Worm (Caenorhabditis elegans) whole organism, early embryonic: ENCODE data around the gene gar-3.

Source experiments
- B0310.2 ChIP-seq: sonication (generic microtip); optimal IDR thresholded peaks from 2 replicates; lab custom pipeline; 2016; ENCODE audit warnings: mild to moderate bottlenecking, missing genetic modification characterization, missing compliant biosample characterization
- F13C5.2 ChIP-seq: sonication (generic microtip); optimal IDR thresholded peaks from 2 replicates; lab custom pipeline; 2017; ENCODE audit warnings: mild to moderate bottlenecking, missing genetic modification characterization, inconsistent platforms, missing compliant biosample characterization
- aly-1 ChIP-seq: sonication (generic microtip); optimal IDR thresholded peaks from 2 replicates; lab custom pipeline; 2016; ENCODE audit warnings: missing genetic modification characterization, missing compliant biosample characterization
- ama-1 ChIP-seq: fragments of 150-350 bp; optimal IDR thresholded peaks from 2 replicates; lab custom pipeline; 2014
- ceh-13 ChIP-seq: fragments of 200-800 bp; sonication (Bioruptor generic); optimal IDR thresholded peaks from 2 replicates; lab custom pipeline; 2018; ENCODE audit warnings: mild to moderate bottlenecking, missing genetic modification characterization, missing compliant biosample characterization
- ceh-36 ChIP-seq: sonication (generic microtip); optimal IDR thresholded peaks from 2 replicates; lab custom pipeline; 2016; ENCODE audit warnings: missing genetic modification characterization, inconsistent platforms, missing compliant biosample characterization
- ets-7 ChIP-seq: sonication (generic microtip); optimal IDR thresholded peaks from 2 replicates; lab custom pipeline; 2016; ENCODE audit warnings: missing genotype, missing genetic modification characterization, missing compliant biosample characterization
- flt-1 ChIP-seq: fragments of 200-800 bp; sonication (Bioruptor generic); IDR thresholded peaks from 2 replicates; pipeline ENCODE4 v1.3.6; 2022; ENCODE audit warnings: missing genetic modification characterization, missing compliant biosample characterization
- hmbx-1 ChIP-seq: sonication (generic microtip); optimal IDR thresholded peaks from 2 replicates; lab custom pipeline; 2016; ENCODE audit warnings: mild to moderate bottlenecking, missing genetic modification characterization, missing compliant biosample characterization
- hmg-4 ChIP-seq: fragments of 200-800 bp; sonication (Bioruptor generic); optimal IDR thresholded peaks from 2 replicates; lab custom pipeline; 2018; ENCODE audit warnings: mild to moderate bottlenecking, missing genetic modification characterization, missing compliant biosample characterization
- hnd-1 ChIP-seq: sonication (generic microtip); optimal IDR thresholded peaks from 2 replicates; lab custom pipeline; 2016; ENCODE audit warnings: missing genetic modification characterization, missing compliant biosample characterization
- pes-1 ChIP-seq: fragments of 200-800 bp; sonication (Bioruptor generic); IDR thresholded peaks from 2 replicates; pipeline ENCODE4 v1.3.6; 2022; ENCODE audit warnings: missing genetic modification reagents, missing genetic modification characterization, missing compliant biosample characterization
- scrt-1 ChIP-seq: fragments of 200-800 bp; sonication (Bioruptor generic); IDR thresholded peaks from 2 replicates; pipeline ENCODE4 v1.3.6; 2022; ENCODE audit warnings: missing genetic modification characterization, missing compliant biosample characterization
- sea-1 ChIP-seq: fragments of 200-800 bp; sonication (Bioruptor generic); conservative IDR thresholded peaks from 2 replicates; pipeline ENCODE4 v1.3.6; 2022; ENCODE audit warnings: missing genetic modification characterization, missing compliant biosample characterization
- tbx-11 ChIP-seq: fragments of 200-800 bp; sonication (Bioruptor generic); IDR thresholded peaks from 2 replicates; pipeline ENCODE4 v1.3.6; 2022; ENCODE audit warnings: missing genetic modification characterization, missing compliant biosample characterization
- tbx-37 ChIP-seq: fragments of 200-800 bp; sonication (Bioruptor generic); conservative IDR thresholded peaks from 2 replicates; pipeline ENCODE4 v1.3.6; 2022; ENCODE audit warnings: missing genetic modification reagents, missing genetic modification characterization, missing compliant biosample characterization
- tra-4 ChIP-seq: sonication (generic microtip); optimal IDR thresholded peaks from 2 replicates; lab custom pipeline; 2017; ENCODE audit warnings: missing genetic modification characterization, missing compliant biosample characterization

The gar-3 gene

DNA sequence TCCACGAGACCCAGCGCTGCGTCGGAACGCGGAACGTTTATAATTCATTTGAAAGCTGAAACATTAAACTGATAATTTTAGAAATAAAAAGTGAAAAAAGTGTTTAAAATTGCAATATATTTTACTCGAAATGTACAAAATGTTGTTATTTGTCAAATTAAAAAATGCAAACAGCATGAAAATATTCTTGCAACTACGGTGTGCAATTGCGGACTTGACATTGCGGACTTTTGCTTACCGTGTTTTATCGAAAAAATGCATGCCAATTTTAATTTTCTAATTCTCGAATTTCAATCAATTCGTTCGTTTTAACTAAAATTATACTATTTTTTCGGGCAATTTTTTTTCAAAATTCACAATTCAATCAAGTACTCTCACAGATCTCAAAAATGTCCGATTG, 32.6 kb upstream of the gar-3 start, which contains the start of the genes R11H6.5 and ccnk-1:
R11H6.5 (minus strand) TSS at position 55 of the 400 bp plus-strand sequence.
ccnk-1 (plus strand) TSS at position 381 of the 400 bp plus-strand sequence.
- TF ChIP-seq F13C5.2 (tag; lab: Kevin White, UChicago) (no peak), tbx-11 (no peak), hmg-4 (GFP tag; lab: Kevin White, UChicago) (no peak), ama-1 (lab: Kevin White, UChicago) (no peak), scrt-1 (GFP tag; lab: Robert Waterston, UW) (no peak), B0310.2 (no peak), ceh-13 (GFP tag; lab: Kevin White, UChicago) (no peak), pes-1 (no peak), hmbx-1 (no peak), aly-1 (tag; lab: Kevin White, UChicago) (no peak), ceh-36 (tag; lab: Kevin White, UChicago) (no peak), sea-1 (GFP tag; lab: Robert Waterston, UW) (no peak), flt-1 (GFP tag; lab: Robert Waterston, UW) (no peak)

DNA sequence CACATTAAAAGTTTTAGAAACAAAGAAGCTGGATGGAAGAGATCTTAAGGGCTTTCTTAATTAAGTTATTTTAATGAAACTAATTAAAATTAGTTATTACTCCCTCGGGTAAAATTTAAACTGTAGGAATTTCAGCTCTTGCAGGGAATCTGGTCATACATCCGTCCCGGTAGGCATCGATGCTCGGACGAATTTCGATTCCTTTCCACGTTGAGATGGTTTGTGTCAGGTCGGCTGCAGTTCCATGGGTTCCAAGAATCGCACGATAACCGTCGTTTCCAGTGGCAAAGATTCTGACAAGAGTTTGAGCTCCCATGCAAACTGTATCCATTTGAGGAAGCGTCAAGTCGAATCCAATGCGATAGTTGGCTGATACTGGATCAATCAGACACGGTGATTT, 31.3 kb upstream of the gar-3 start:
- TF ChIP-seq ama-1 (lab: Kevin White, UChicago) (no peak), B0310.2 (no peak), aly-1 (tag; lab: Kevin White, UChicago) (no peak), hmbx-1 (no peak), hnd-1 (no peak), tra-4 (tag; lab: Kevin White, UChicago) (no peak), scrt-1 (GFP tag; lab: Robert Waterston, UW) (no peak), flt-1 (GFP tag; lab: Robert Waterston, UW) (no peak), hmg-4 (GFP tag; lab: Kevin White, UChicago) (no peak), pes-1 (no peak), sea-1 (GFP tag; lab: Robert Waterston, UW) (no peak), tbx-37 (GFP tag; lab: Robert Waterston, UW) (no peak), ceh-36 (tag; lab: Kevin White, UChicago) (no peak), ets-7 (tag; lab: Kevin White, UChicago) (no peak)

DNA sequence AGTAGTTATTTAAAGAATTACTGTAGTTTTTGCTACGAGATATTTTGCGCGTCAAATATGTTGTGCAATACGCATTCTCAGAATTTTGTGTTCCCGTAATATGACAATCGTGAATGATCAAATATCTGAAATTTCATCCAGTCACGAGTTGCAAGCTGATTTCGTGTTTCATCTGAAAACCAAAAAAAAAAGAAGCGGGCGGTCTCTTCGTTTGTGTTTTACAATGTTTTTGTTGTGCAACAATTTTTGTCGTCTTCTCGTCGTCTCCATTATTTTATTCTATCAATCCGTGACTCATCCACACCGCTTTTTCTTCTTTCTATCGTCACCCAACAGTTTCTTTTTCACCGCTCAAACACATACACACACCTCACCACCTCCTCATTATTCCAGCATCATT, 30.1 kb upstream of the gar-3 start, which contains the start of gene R11H6.4:
R11H6.4 (plus strand) TSS at position 301 of the 400 bp plus-strand sequence.
- TF ChIP-seq tbx-37 (GFP tag; lab: Robert Waterston, UW) (no peak), sea-1 (GFP tag; lab: Robert Waterston, UW) (no peak), scrt-1 (GFP tag; lab: Robert Waterston, UW) (no peak), ama-1 (lab: Kevin White, UChicago) (no peak), F13C5.2 (tag; lab: Kevin White, UChicago) (no peak), tbx-11 (no peak), flt-1 (GFP tag; lab: Robert Waterston, UW) (no peak), ceh-36 (tag; lab: Kevin White, UChicago) (no peak)

DNA sequence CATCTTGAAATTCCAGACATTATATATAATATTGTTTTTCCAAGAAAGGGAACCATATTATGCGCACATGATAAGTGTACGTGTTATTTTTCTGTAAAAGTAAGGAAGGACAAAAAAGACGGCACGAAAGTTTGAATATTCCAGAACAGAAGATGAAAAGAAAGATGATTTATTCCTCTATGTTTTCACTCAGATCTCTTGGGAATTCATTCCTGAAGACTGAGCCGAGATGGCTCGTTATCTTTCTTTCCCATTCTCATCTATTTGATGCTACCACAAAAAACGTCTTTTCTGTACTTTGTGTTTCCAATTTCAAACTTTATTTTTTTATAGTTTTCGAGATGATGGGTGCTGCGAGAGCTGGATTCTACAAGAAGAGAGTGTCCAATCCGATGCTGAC, 24.2 kb upstream of the gar-3 start:
- TF ChIP-seq flt-1 (GFP tag; lab: Robert Waterston, UW) (no peak), tra-4 (tag; lab: Kevin White, UChicago) (no peak), ets-7 (tag; lab: Kevin White, UChicago) (no peak), hmbx-1 (no peak), aly-1 (tag; lab: Kevin White, UChicago) (no peak), hnd-1 (no peak), tbx-37 (GFP tag; lab: Robert Waterston, UW) (no peak), tbx-11 (no peak), scrt-1 (GFP tag; lab: Robert Waterston, UW) (no peak), ceh-36 (tag; lab: Kevin White, UChicago) (no peak), pes-1 (no peak), ceh-13 (GFP tag; lab: Kevin White, UChicago) (no peak), B0310.2 (no peak), ama-1 (lab: Kevin White, UChicago) (no peak), hmg-4 (GFP tag; lab: Kevin White, UChicago) (no peak), F13C5.2 (tag; lab: Kevin White, UChicago) (no peak), sea-1 (GFP tag; lab: Robert Waterston, UW) (no peak)

DNA sequence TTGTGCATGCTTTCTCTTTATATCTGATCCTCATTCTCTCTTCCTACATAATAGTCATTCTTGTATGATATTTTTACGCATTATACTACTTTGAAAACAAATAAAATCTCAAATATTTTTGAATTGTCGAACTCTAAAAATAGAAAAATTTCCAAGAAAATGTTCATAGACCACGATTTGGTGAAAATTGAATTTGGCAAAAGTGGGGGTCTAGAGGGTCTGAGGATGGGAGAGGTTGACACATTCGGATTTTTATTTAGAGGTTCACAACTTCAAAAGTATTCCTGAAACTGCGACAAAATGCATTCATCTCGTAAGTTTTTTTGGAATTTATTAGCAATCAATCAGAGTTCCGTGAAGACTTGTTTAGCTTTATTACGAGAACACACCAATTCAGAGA, 20.5 kb upstream of the gar-3 start, which contains the start of gene glb-22:
glb-22 (plus strand) TSS at position 301 of the 400 bp plus-strand sequence.
- TF ChIP-seq hmg-4 (GFP tag; lab: Kevin White, UChicago) (no peak), scrt-1 (GFP tag; lab: Robert Waterston, UW) (no peak), tbx-37 (GFP tag; lab: Robert Waterston, UW) (no peak), flt-1 (GFP tag; lab: Robert Waterston, UW) (no peak), hmbx-1 (no peak), tra-4 (tag; lab: Kevin White, UChicago) (no peak), hnd-1 (no peak), tbx-11 (no peak), F13C5.2 (tag; lab: Kevin White, UChicago) (no peak), B0310.2 (no peak), pes-1 (no peak), ceh-13 (GFP tag; lab: Kevin White, UChicago) (no peak), ama-1 (lab: Kevin White, UChicago) (no peak), sea-1 (GFP tag; lab: Robert Waterston, UW) (no peak), aly-1 (tag; lab: Kevin White, UChicago) (no peak), ceh-36 (tag; lab: Kevin White, UChicago) (no peak), ets-7 (tag; lab: Kevin White, UChicago) (no peak)

DNA sequence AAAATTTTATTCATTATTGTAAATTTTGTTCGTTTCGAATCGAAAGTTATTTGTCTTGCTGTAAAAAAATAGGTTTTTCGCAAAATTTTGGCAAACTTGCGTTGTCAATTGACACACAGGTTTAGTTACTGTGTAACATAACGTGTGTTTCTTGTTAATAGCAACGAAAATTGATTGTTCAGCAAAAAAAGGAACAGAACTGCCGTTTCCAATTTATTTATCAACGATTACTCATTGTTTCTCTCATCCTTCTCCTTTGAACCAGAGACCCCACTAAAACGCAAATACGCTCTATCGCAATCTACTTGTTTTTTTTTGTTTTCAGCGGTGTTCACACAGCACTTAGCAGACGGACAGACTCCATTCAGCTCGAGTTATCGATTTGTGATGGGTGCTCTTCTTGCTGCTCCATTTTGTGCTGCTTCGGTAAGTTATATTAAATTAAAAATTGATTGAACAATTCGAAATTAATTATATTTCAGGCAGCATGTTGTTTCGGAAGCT, 18.2 kb upstream of the gar-3 start, which contains the start of gene R11H6.2:
R11H6.2 (plus strand) TSS at position 326 of the 504 bp plus-strand sequence.
- TF ChIP-seq ets-7 (tag; lab: Kevin White, UChicago): no peak
- no peak for TF ChIP-seq hmg-4 (GFP tag; lab: Kevin White, UChicago)
- no peak for TF ChIP-seq tbx-11
- TF ChIP-seq pes-1: no peak
- TF ChIP-seq hmbx-1: no peak
- TF ChIP-seq scrt-1 (GFP tag; lab: Robert Waterston, UW): no peak
- no peak for TF ChIP-seq F13C5.2 (tag; lab: Kevin White, UChicago)
- no peak for TF ChIP-seq ceh-13 (GFP tag; lab: Kevin White, UChicago)
- TF ChIP-seq ceh-36 (tag; lab: Kevin White, UChicago): no peak
- no peak for TF ChIP-seq B0310.2
- TF ChIP-seq sea-1 (GFP tag; lab: Robert Waterston, UW): no peak
- no peak for TF ChIP-seq tra-4 (tag; lab: Kevin White, UChicago)
- TF ChIP-seq flt-1 (GFP tag; lab: Robert Waterston, UW): no peak
- no peak for TF ChIP-seq aly-1 (tag; lab: Kevin White, UChicago)
